Worm (Caenorhabditis elegans): Measurements from ENCODE around the gene hrpu-1.
A peak's percentile ranks its signal among the peaks of the same experiment; 100 is the strongest.
"Not testable (repeated sequence)": the region's sequence is repeated elsewhere in the genome, so short reads cannot be mapped to it uniquely, and the experiment has no call there.

Gene hrpu-1

DNA sequence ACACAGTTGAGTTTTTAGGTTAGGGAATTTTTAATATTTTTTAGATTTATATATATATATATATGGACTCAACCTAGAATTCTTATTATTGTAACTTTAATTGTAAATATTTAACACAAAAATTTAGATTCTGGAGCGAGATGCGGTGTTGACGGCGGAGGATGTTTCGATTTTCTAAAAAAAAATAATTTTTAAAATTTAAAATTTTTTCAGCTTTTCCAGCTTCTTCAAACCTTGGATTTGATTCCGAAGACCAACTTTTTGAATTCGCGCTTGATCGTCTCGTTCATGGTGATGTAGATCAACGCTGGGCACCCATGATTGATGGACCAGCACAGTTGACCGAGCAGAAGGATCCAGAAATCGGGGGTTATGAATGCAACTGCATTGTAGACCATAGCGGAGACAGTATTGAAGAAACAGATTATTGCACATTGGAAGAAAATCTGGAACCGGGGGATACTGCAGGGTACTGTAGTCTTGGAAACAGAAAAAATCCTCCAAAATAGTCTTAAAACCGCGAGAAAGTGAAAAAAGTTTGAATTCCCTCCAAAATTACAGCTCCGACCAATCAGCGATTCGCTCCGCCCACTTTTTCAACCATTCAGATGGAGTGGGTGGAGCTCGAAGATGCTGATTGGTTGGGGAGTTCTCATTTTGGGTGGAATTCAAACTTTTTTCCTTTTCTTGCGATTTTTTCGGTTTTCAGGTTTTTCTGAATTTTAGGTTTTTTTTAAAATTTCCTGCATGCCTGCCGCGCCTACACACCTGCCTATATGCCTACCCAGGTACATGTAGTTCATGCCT lies 10.1 kb downstream of the hrpu-1 start (continued):
- TF ChIP-seq dmd-6 (GFP tag; IDR thresholded peaks at IDR 0.05) (no peak), madf-5 (GFP tag; IDR thresholded peaks at IDR 0.05) (0 out of 4 replicates have a peak, but pooled peaks of 1 of the 2 experiments have one; percentile 45)

DNA sequence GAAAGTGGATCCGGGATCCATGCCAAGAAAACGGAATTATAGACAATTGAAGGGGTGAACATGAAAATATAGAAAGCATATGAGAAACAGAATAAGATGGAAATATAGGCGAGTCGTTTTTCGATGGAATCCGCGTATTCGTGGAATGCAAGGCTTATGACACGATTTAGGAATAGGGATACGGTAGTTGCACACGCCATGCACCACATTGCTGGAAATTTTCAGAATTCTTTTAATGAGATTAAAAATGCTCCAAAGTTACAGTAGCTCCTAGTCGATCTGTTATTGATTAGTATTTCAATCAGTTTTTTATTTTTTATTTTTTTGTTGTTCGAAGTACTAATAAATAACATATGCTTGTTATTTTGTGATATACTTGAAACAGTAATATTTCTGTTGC lies 11.6 kb downstream of the hrpu-1 start:
- TF ChIP-seq jun-1 (tag; optimal IDR thresholded peaks at IDR 0.05) = no peak
- TF ChIP-seq hif-1 (tag; optimal IDR thresholded peaks at IDR 0.05) = no peak
- no peak for TF ChIP-seq ZK337.2 (GFP tag; IDR thresholded peaks at IDR 0.05)
- TF ChIP-seq Y5F2A.4 (GFP tag; optimal IDR thresholded peaks at IDR 0.05) = no peak
- TF ChIP-seq F44E2.7 (GFP tag; IDR thresholded peaks at IDR 0.05) = no peak

DNA sequence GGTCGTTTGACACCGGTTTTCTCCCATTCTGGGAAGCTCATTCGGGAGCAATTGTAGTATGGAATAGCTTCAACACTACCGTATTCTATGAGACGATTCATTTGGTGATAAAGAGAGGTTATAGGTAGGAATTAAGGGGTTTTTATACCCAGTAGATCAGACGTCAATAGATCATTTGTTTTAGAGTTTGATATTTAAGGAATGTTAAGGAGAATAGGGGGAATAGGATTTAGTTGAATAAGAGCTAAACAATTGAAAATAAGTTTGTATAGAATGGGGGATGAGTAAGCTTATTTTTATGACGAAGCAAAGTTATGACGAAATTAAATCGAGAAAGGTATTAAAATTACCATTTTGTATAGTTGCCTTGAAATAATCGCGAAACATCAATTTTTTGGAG lies 13.9 kb downstream of the hrpu-1 start, which contains the start of gene srt-47:
TSS of gene srt-47 (minus strand) at position 101 of the 400 bp plus-strand sequence.
- no peak for TF ChIP-seq zfp-2 (tag; optimal IDR thresholded peaks at IDR 0.05)
- TF ChIP-seq F49E8.2 (tag; optimal IDR thresholded peaks at IDR 0.05; ENCODE audit: borderline replicate concordance) = no peak
- no peak for TF ChIP-seq tag-97 (GFP tag; IDR thresholded peaks at IDR 0.05)
- TF ChIP-seq ceh-82 (tag; optimal IDR thresholded peaks at IDR 0.05) = no peak
- no peak for TF ChIP-seq lin-38 (GFP tag; IDR thresholded peaks at IDR 0.05)
- no peak for TF ChIP-seq nhr-11 (tag; optimal IDR thresholded peaks at IDR 0.05)
- no peak for TF ChIP-seq mdl-1 (tag; optimal IDR thresholded peaks at IDR 0.05)
- TF ChIP-seq ceh-20 (GFP tag; IDR thresholded peaks at IDR 0.05) = no peak
- no peak for TF ChIP-seq T26A8.4 (GFP tag; IDR thresholded peaks at IDR 0.05)
- TF ChIP-seq ctbp-1 (GFP tag; IDR thresholded peaks at IDR 0.05) = no peak
- TF ChIP-seq spr-1 (tag; optimal IDR thresholded peaks at IDR 0.05) = no peak

- TF ChIP-seq snpc-1.2 (GFP tag; IDR thresholded peaks at IDR 0.05) (peak; percentile 68; the same call in 1 of the 2 replicates), mxl-2 (GFP tag; conservative IDR thresholded peaks at IDR 0.05) (no peak)
These were observed 16.7 kb downstream of the hrpu-1 start, which contains the start of gene Y41E3.19 for ce11 chrIV:15056081-15056586. Y41E3.19 (plus strand) TSS chrIV:15056131.

- no peak for TF ChIP-seq lsy-2 (tag; optimal IDR thresholded peaks at IDR 0.05)
- TF ChIP-seq aha-1 (tag) = peak; percentile 14
- TF ChIP-seq vab-7 (GFP tag; IDR thresholded peaks at IDR 0.05) = no peak
- no peak for TF ChIP-seq zag-1 (tag; optimal IDR thresholded peaks at IDR 0.05)
- TF ChIP-seq nhr-6 (tag; optimal IDR thresholded peaks at IDR 0.05) = no peak
These were observed 18.6 kb downstream of the hrpu-1 start, which contains the start of gene Y41E3.13 for ce11 chrIV:15057994-15058393. Y41E3.13 (plus strand) TSS chrIV:15058294.

- TF ChIP-seq madf-5 (GFP tag; IDR thresholded peaks at IDR 0.05) (peak in 1 of 2 experiments; percentile 71; a peak in 1 of 4 replicates), tra-1 (GFP tag; IDR thresholded peaks at IDR 0.05) (peak; percentile 78; the same call in 1 of the 2 replicates), daf-8 (GFP tag; IDR thresholded peaks at IDR 0.05) (0 out of 2 replicates have a peak, but pooled peaks have one; percentile 15), ceh-44 (GFP tag; IDR thresholded peaks at IDR 0.05) (peak; percentile 82), lin-13 (GFP tag; optimal IDR thresholded peaks at IDR 0.05) (peak; percentile 61), snpc-1.2 (GFP tag; IDR thresholded peaks at IDR 0.05) (peak; percentile 98), lin-38 (GFP tag; IDR thresholded peaks at IDR 0.05) (peak; percentile 67), Y75B8A.6 (GFP tag; IDR thresholded peaks at IDR 0.05) (peak; percentile 73; the same call in 1 of the 2 replicates), pha-4 (GFP tag; IDR thresholded peaks at IDR 0.05) (peak; percentile 92), zfp-3 (GFP tag; conservative IDR thresholded peaks at IDR 0.05) (peak; percentile 78; the same call in 1 of the 2 replicates), Y48G9A.11 (GFP tag; IDR thresholded peaks at IDR 0.05) (peak; percentile 92), dmd-9 (GFP tag; IDR thresholded peaks at IDR 0.05) (0 out of 2 replicates have a peak, but pooled peaks have one; percentile 63), lin-1 (GFP tag; IDR thresholded peaks at IDR 0.05) (peak; percentile 90), dmd-8 (GFP tag; IDR thresholded peaks at IDR 0.05) (peak; percentile 87), nhr-41 (GFP tag; IDR thresholded peaks at IDR 0.05) (peak; percentile 78; the same call in 1 of the 2 replicates), F49E8.2 (tag; optimal IDR thresholded peaks at IDR 0.05; ENCODE audit: borderline replicate concordance) (peak; percentile 48), ctbp-1 (GFP tag; IDR thresholded peaks at IDR 0.05) (peak; percentile 92), Y105C5A.15 (GFP tag; IDR thresholded peaks at IDR 0.05) (peak; percentile 96)
- not testable (repeated sequence) for TF ChIP-seq pha-4 (tag; optimal IDR thresholded peaks at IDR 0.05)
These were observed 19.7 kb downstream of the hrpu-1 start for ce11 chrIV:15059150-15059549.
